Fruit fly (Drosophila melanogaster): Measurements from ENCODE around the gene CG5516.

dm6 chr3R:15934952-15935351, 28.7 kb upstream of the CG5516 start, which contains the start of gene Sap47:
- no peak for TF ChIP-seq fd85E (GFP tag; optimal IDR thresholded peaks at IDR 0.05)
- no peak for TF ChIP-seq Ets21C (GFP tag; optimal IDR thresholded peaks at IDR 0.05)
- no peak for TF ChIP-seq Met (GFP tag; optimal IDR thresholded peaks at IDR 0.05)
- TF ChIP-seq CG16779 (tag; optimal IDR thresholded peaks at IDR 0.05): no peak
- no peak for TF ChIP-seq CG11902 (GFP tag; optimal IDR thresholded peaks at IDR 0.05)
- no peak for TF ChIP-seq CG32006 (GFP tag; optimal IDR thresholded peaks at IDR 0.05)
- TF ChIP-seq CG8319 (GFP tag; optimal IDR thresholded peaks at IDR 0.05): no peak
- TF ChIP-seq vri (GFP tag; optimal IDR thresholded peaks at IDR 0.05): no peak
- no peak for TF ChIP-seq net (GFP tag; optimal IDR thresholded peaks at IDR 0.05)
- no peak for TF ChIP-seq Eip75B (GFP tag; optimal IDR thresholded peaks at IDR 0.05)

Data from whole organism, prepupa.